Worm (Caenorhabditis elegans) whole organism, mixed stage, embryonic: Measurements from ENCODE around the gene F54F7.6.

ENCODE experiments used
- bed-3 ChIP-seq: fragments of 200-800 bp; sonication (Bioruptor generic); optimal IDR thresholded peaks from 3 replicates; lab custom pipeline; 2018; ENCODE audit warnings: mild to moderate bottlenecking, missing genetic modification characterization, moderate library complexity, missing compliant biosample characterization
- ceh-39 ChIP-seq: fragments of 150-350 bp; optimal IDR thresholded peaks from 2 replicates; lab custom pipeline; 2014; ENCODE audit warnings: missing biosample characterization, missing genetic modification characterization
- lin-13 ChIP-seq: fragments of 150-350 bp; optimal IDR thresholded peaks from 2 replicates; lab custom pipeline; 2014; ENCODE audit warnings: missing biosample characterization, missing genetic modification characterization
- unc-62 ChIP-seq: fragments of 150-350 bp; optimal IDR thresholded peaks from 2 replicates; lab custom pipeline; 2014; ENCODE audit warnings: missing biosample characterization, missing genetic modification reagents, missing genetic modification characterization

- TF ChIP-seq unc-62 (GFP tag; lab: Kevin White, UChicago) (no peak), lin-13 (tag; lab: Kevin White, UChicago) (no peak), bed-3 (GFP tag; lab: Kevin White, UChicago) (no peak), ceh-39 (no peak)
Measured at ce11 chrX:11821159-11821720, 43.9 kb upstream of the F54F7.6 start.
